Worm (Caenorhabditis elegans): ENCODE results near the gene brc-1.

- TF ChIP-seq nhr-76 (tag; optimal IDR thresholded peaks at IDR 0.05) (no peak), ztf-11 (tag; optimal IDR thresholded peaks at IDR 0.05) (no peak), ceh-28 (tag; optimal IDR thresholded peaks at IDR 0.05) (no peak), snpc-4 (tag; optimal IDR thresholded peaks at IDR 0.05) (no peak), nhr-11 (tag; optimal IDR thresholded peaks at IDR 0.05) (no peak), egl-27 (tag; optimal IDR thresholded peaks at IDR 0.05) (no peak), nhr-10 (tag; optimal IDR thresholded peaks at IDR 0.05) (no peak), rbr-2 (tag; optimal IDR thresholded peaks at IDR 0.05) (no peak), pqm-1 (tag; optimal IDR thresholded peaks at IDR 0.05) (no peak), aly-2 (tag; optimal IDR thresholded peaks at IDR 0.05) (no peak), unc-39 (tag; optimal IDR thresholded peaks at IDR 0.05) (no peak), ceh-82 (tag; optimal IDR thresholded peaks at IDR 0.05) (no peak)
Observed at ce11 chrIII:3874492-3874891, 11.7 kb upstream of the brc-1 start.
